Worm (Caenorhabditis elegans): ENCODE results near the gene Y38E10A.1.

DNA sequence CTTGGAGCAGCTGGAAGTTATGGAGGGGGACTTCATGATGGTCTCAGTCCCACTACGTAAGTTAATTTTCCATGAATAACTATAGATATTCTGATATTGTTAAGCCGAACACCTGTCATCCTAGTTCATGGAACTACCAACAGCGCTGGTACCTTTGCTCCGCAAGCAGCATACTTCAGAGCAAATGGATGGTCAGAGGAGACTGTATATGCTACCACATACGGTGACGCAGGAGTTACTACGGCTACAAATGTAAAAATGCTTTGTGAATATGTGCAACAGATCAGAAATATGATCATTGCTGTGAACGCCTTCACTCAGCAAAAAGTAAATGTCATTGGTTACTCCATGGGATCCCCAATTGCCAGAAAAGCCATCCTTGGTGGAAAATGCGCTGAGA is 35.7 kb upstream of the Y38E10A.1 start:
- TF ChIP-seq nhr-237 (tag; optimal IDR thresholded peaks at IDR 0.05) (no peak), nhr-12 (tag; optimal IDR thresholded peaks at IDR 0.05) (no peak), unc-62 (GFP tag; optimal IDR thresholded peaks at IDR 0.05) (no peak), snpc-4 (tag; optimal IDR thresholded peaks at IDR 0.05) (no peak), ztf-11 (tag; optimal IDR thresholded peaks at IDR 0.05) (no peak), lin-13 (tag; optimal IDR thresholded peaks at IDR 0.05) (no peak), blmp-1 (tag; optimal IDR thresholded peaks at IDR 0.05) (no peak), ces-1 (GFP tag; optimal IDR thresholded peaks at IDR 0.05) (no peak), pha-4 (tag; optimal IDR thresholded peaks at IDR 0.05) (no peak), sem-2 (GFP tag; optimal IDR thresholded peaks at IDR 0.05) (no peak), lin-32 (GFP tag; optimal IDR thresholded peaks at IDR 0.05) (no peak)

Data from whole organism, mixed stage, embryonic.